Fruit fly (Drosophila melanogaster): Measurements from ENCODE around the gene CG42502.

dm6 chr2L:18775274-18775673 is 35.8 kb downstream of the CG42502 start:
- TF ChIP-seq brk (GFP tag; optimal IDR thresholded peaks at IDR 0.05) = no peak
- no peak for TF ChIP-seq Dif (GFP tag; optimal IDR thresholded peaks at IDR 0.05; ENCODE audit: partially characterized antibody)
- TF ChIP-seq usp (GFP tag; optimal IDR thresholded peaks at IDR 0.05) = no peak
- no peak for TF ChIP-seq Abd-B (GFP tag; optimal IDR thresholded peaks at IDR 0.05)
- no peak for TF ChIP-seq ey (GFP tag; optimal IDR thresholded peaks at IDR 0.05)
- no peak for TF ChIP-seq Myc (optimal IDR thresholded peaks at IDR 0.05)
- no peak for TF ChIP-seq lola (GFP tag; optimal IDR thresholded peaks at IDR 0.05)
- TF ChIP-seq sv (GFP tag; optimal IDR thresholded peaks at IDR 0.05) = no peak
- no peak for TF ChIP-seq jim (GFP tag; optimal IDR thresholded peaks at IDR 0.05)
